Fruit fly (Drosophila melanogaster) whole organism, embryonic: ENCODE results near the gene RpL6.

ENCODE experiments used
- ATbp ChIP-seq: fragments of 200-800 bp; sonication (Bioruptor generic); optimal IDR thresholded peaks from 2 replicates; lab custom pipeline; 2017; ENCODE audit warnings: missing biosample characterization, mild to moderate bottlenecking, missing genetic modification characterization, missing genetic modification reagents
- Adf1 ChIP-seq: fragments of 200-800 bp; sonication (Bioruptor generic); IDR thresholded peaks from 2 replicates; pipeline ENCODE4 v1.3.6; 2022; ENCODE audit warnings: missing biosample characterization, missing genetic modification characterization
- Awh ChIP-seq: fragments of 200-800 bp; sonication (Bioruptor generic); IDR thresholded peaks from 2 replicates; pipeline ENCODE4, ENCODE4 v1.3.6; 2022; ENCODE audit warnings: missing biosample characterization, missing genetic modification characterization
- B-H1 ChIP-seq: fragments of 200-800 bp; sonication (Bioruptor generic); IDR thresholded peaks from 3 replicates; pipeline ENCODE4 v1.3.6; 2022; ENCODE audit warnings: missing biosample characterization, missing genetic modification characterization
- Blimp-1 ChIP-seq: fragments of 200-800 bp; sonication (Bioruptor generic); optimal IDR thresholded peaks from 3 replicates; lab custom pipeline; 2018; ENCODE audit warnings: missing biosample characterization, missing genetic modification characterization, mild to moderate bottlenecking, moderate library complexity, missing genetic modification reagents
- CG10654 ChIP-seq: fragments of 200-800 bp; sonication (Bioruptor generic); optimal IDR thresholded peaks from 2 replicates; lab custom pipeline; 2016; ENCODE audit warnings: missing biosample characterization, missing genetic modification characterization
- CG11247 ChIP-seq: fragments of 200-800 bp; sonication (Bioruptor generic); IDR thresholded peaks from 2 replicates; pipeline ENCODE4 v1.3.6; 2022; ENCODE audit warnings: missing biosample characterization, missing genetic modification characterization
- CG11695 ChIP-seq: fragments of 200-800 bp; sonication (Bioruptor generic); IDR thresholded peaks from 3 replicates; pipeline ENCODE4 v1.3.6; 2022; ENCODE audit warnings: missing biosample characterization, missing genetic modification characterization
- CG1233 ChIP-seq: fragments of 200-800 bp; sonication (Bioruptor generic); optimal IDR thresholded peaks from 4 replicates; lab custom pipeline; 2018; ENCODE audit warnings: missing biosample characterization, mild to moderate bottlenecking, missing genetic modification characterization
- CG15073 ChIP-seq: fragments of 200-800 bp; sonication (Bioruptor generic); optimal IDR thresholded peaks from 2 replicates; lab custom pipeline; 2016; ENCODE audit warnings: missing biosample characterization, missing genetic modification characterization
- CG1603 ChIP-seq: fragments of 200-800 bp; sonication (Bioruptor generic); optimal IDR thresholded peaks from 2 replicates; lab custom pipeline; 2019; ENCODE audit warnings: missing biosample characterization, mild to moderate bottlenecking, missing genetic modification characterization, moderate library complexity
- CG16863 ChIP-seq: fragments of 200-800 bp; sonication (Bioruptor generic); optimal IDR thresholded peaks from 3 replicates; lab custom pipeline; 2016; ENCODE audit warnings: missing biosample characterization, missing genetic modification characterization
- CG17328 ChIP-seq: fragments of 200-800 bp; sonication (Bioruptor generic); IDR thresholded peaks from 2 replicates; pipeline ENCODE4 v1.3.6; 2022; ENCODE audit warnings: missing biosample characterization, missing genetic modification characterization
- CG17361 ChIP-seq: fragments of 200-800 bp; sonication (Bioruptor generic); IDR thresholded peaks from 3 replicates; pipeline ENCODE4 v1.3.6; 2022; ENCODE audit warnings: missing biosample characterization, missing genetic modification characterization
- CG17802 ChIP-seq: fragments of 200-800 bp; sonication (Bioruptor generic); optimal IDR thresholded peaks from 2 replicates; lab custom pipeline; 2018; ENCODE audit warnings: missing biosample characterization, mild to moderate bottlenecking, missing genetic modification characterization, moderate library complexity
- CG17829 ChIP-seq: fragments of 200-800 bp; optimal IDR thresholded peaks from 2 replicates; lab custom pipeline; 2019; ENCODE audit warnings: missing biosample characterization, mild to moderate bottlenecking, missing genetic modification characterization, moderate library complexity
- CG4328 ChIP-seq: fragments of 200-800 bp; sonication (Bioruptor generic); optimal IDR thresholded peaks from 3 replicates; lab custom pipeline; 2017; ENCODE audit warnings: missing biosample characterization, missing genetic modification reagents, missing genetic modification characterization
- CG4424 ChIP-seq: fragments of 200-800 bp; sonication (Bioruptor generic); optimal IDR thresholded peaks from 3 replicates; lab custom pipeline; 2016; ENCODE audit warnings: missing biosample characterization, missing genetic modification characterization
- CG4707 ChIP-seq: fragments of 200-800 bp; sonication (Bioruptor generic); optimal IDR thresholded peaks from 2 replicates; lab custom pipeline; 2018; ENCODE audit warnings: missing biosample characterization, mild to moderate bottlenecking, missing genetic modification characterization, moderate library complexity
- CG5245 ChIP-seq: fragments of 200-800 bp; sonication (Bioruptor generic); optimal IDR thresholded peaks from 3 replicates; lab custom pipeline; 2016; ENCODE audit warnings: missing biosample characterization, missing genetic modification characterization
- CG7928 ChIP-seq: fragments of 200-800 bp; sonication (Bioruptor generic); optimal IDR thresholded peaks from 2 replicates; lab custom pipeline; 2017; ENCODE audit warnings: missing biosample characterization, mild to moderate bottlenecking, missing genetic modification characterization
- CG9876 ChIP-seq: fragments of 200-800 bp; sonication (Bioruptor generic); optimal IDR thresholded peaks from 2 replicates; lab custom pipeline; 2016; ENCODE audit warnings: missing biosample characterization, missing genetic modification characterization
- CoRest ChIP-seq: fragments of 200-800 bp; sonication (Bioruptor generic); optimal IDR thresholded peaks from 3 replicates; lab custom pipeline; 2018; ENCODE audit warnings: missing biosample characterization, mild to moderate bottlenecking, missing genetic modification characterization, moderate library complexity
- Dref ChIP-seq: fragments of 200-800 bp; sonication (Bioruptor generic); IDR thresholded peaks from 2 replicates; pipeline ENCODE4 v1.3.6; 2022; ENCODE audit warnings: missing biosample characterization, missing genetic modification characterization
- E2f1 ChIP-seq: fragments of 200-800 bp; sonication (Bioruptor generic); IDR thresholded peaks from 2 replicates; pipeline ENCODE4 v1.3.6; 2022; ENCODE audit warnings: missing biosample characterization, missing genetic modification characterization
- Gsc ChIP-seq: fragments of 200-800 bp; sonication (Bioruptor generic); IDR thresholded peaks from 2 replicates; pipeline ENCODE4 v1.3.6; 2022; ENCODE audit warnings: missing biosample characterization, missing genetic modification characterization
- NK7.1 ChIP-seq: fragments of 200-800 bp; sonication (Bioruptor generic); optimal IDR thresholded peaks from 3 replicates; lab custom pipeline; 2016; ENCODE audit warnings: missing biosample characterization, missing genetic modification characterization
- Pdp1 ChIP-seq, 2 experiments: fragments of 200-800 bp; sonication (Bioruptor generic); optimal IDR thresholded peaks; 3 replicates each; lab custom pipeline; 2016; ENCODE audit warnings: missing biosample characterization in 2 of 2, missing genetic modification characterization in 2 of 2, mild to moderate bottlenecking in 1 of 2, moderate library complexity in 1 of 2
- Xbp1 ChIP-seq: fragments of 200-800 bp; sonication (Bioruptor generic); optimal IDR thresholded peaks from 3 replicates; lab custom pipeline; 2016; ENCODE audit warnings: missing biosample characterization, mild to moderate bottlenecking, missing genetic modification characterization
- Xrp1 ChIP-seq: fragments of 200-800 bp; sonication (Bioruptor generic); IDR thresholded peaks from 2 replicates; pipeline ENCODE4 v1.3.6; 2022; ENCODE audit warnings: missing biosample characterization, missing genetic modification characterization
- btn ChIP-seq: fragments of 200-800 bp; sonication (Bioruptor generic); optimal IDR thresholded peaks from 2 replicates; lab custom pipeline; 2016; ENCODE audit warnings: missing biosample characterization, missing genetic modification characterization
- chif ChIP-seq, 2 experiments: fragments of 200-800 bp; sonication (Bioruptor generic); optimal IDR thresholded peaks; 3 replicates each; lab custom pipeline; 2016; ENCODE audit warnings: missing biosample characterization in 2 of 2, missing genetic modification characterization in 2 of 2
- chm ChIP-seq: fragments of 200-800 bp; sonication (Bioruptor generic); IDR thresholded peaks from 2 replicates; pipeline ENCODE4 v1.3.6; 2022; ENCODE audit warnings: missing biosample characterization, missing genetic modification characterization
- crc ChIP-seq: fragments of 200-800 bp; sonication (Bioruptor generic); optimal IDR thresholded peaks from 2 replicates; lab custom pipeline; 2016; ENCODE audit warnings: missing biosample characterization, missing genetic modification characterization
- ems ChIP-seq: fragments of 200-800 bp; sonication (Bioruptor generic); optimal IDR thresholded peaks from 3 replicates; lab custom pipeline; 2016; ENCODE audit warnings: missing biosample characterization, missing genetic modification characterization
- fd102C ChIP-seq: fragments of 200-800 bp; sonication (Bioruptor generic); optimal IDR thresholded peaks from 2 replicates; lab custom pipeline; 2018; ENCODE audit warnings: missing biosample characterization, mild to moderate bottlenecking, missing genetic modification characterization, moderate library complexity
- fd64A ChIP-seq: fragments of 200-800 bp; sonication (Bioruptor generic); optimal IDR thresholded peaks from 3 replicates; lab custom pipeline; 2018; ENCODE audit warnings: missing biosample characterization, mild to moderate bottlenecking, missing genetic modification characterization
- gem ChIP-seq: fragments of 200-800 bp; sonication (Bioruptor generic); optimal IDR thresholded peaks from 2 replicates; lab custom pipeline; 2019; ENCODE audit warnings: missing biosample characterization, mild to moderate bottlenecking, missing genetic modification characterization, moderate library complexity
- gfzf ChIP-seq: fragments of 200-800 bp; sonication (Bioruptor generic); optimal IDR thresholded peaks from 2 replicates; lab custom pipeline; 2016; ENCODE audit warnings: missing biosample characterization, mild to moderate bottlenecking, missing genetic modification characterization, moderate library complexity
- otp ChIP-seq: fragments of 200-800 bp; sonication (Bioruptor generic); IDR thresholded peaks from 3 replicates; pipeline ENCODE4, ENCODE4 v1.3.6; 2022; ENCODE audit warnings: missing biosample characterization, missing genetic modification characterization
- peb ChIP-seq: fragments of 200-800 bp; sonication (Bioruptor generic); IDR thresholded peaks from 2 replicates; pipeline ENCODE4 v1.3.6; 2022; ENCODE audit warnings: missing biosample characterization, missing genetic modification characterization
- prd ChIP-seq, 3 experiments: fragments of >200 bp in 2 of 3; fragments of 200-800 bp in 1 of 3; sonication (Bioruptor generic) in 1 of 3; optimal IDR thresholded peaks in 2 of 3; IDR thresholded peaks in 1 of 3; 2 replicates in 2 of 3; 3 replicates in 1 of 3; pipeline versions ENCODE4 v1.3.6 to Lab custom; 2017 to 2022; ENCODE audit warnings: missing biosample characterization in 1 of 3, missing genetic modification characterization in 1 of 3
- repo ChIP-seq: fragments of 200-800 bp; sonication (Bioruptor generic); optimal IDR thresholded peaks from 2 replicates; lab custom pipeline; 2016; ENCODE audit warnings: missing biosample characterization, missing genetic modification characterization
- salm ChIP-seq: fragments of 200-800 bp; sonication (Bioruptor generic); optimal IDR thresholded peaks from 2 replicates; lab custom pipeline; 2018; ENCODE audit warnings: missing biosample characterization, mild to moderate bottlenecking, missing genetic modification characterization
- sc ChIP-seq, 3 experiments: fragments of >200 bp in 2 of 3; fragments of 200-800 bp in 1 of 3; sonication (Bioruptor generic) in 1 of 3; optimal IDR thresholded peaks; 2 replicates in 2 of 3; 3 replicates in 1 of 3; lab custom pipeline; 2017; ENCODE audit warnings: mild to moderate bottlenecking in 1 of 3, missing biosample characterization in 1 of 3, missing genetic modification characterization in 1 of 3, missing genetic modification reagents in 1 of 3
- sens-2 ChIP-seq: fragments of 200-800 bp; sonication (Bioruptor generic); IDR thresholded peaks from 2 replicates; pipeline ENCODE4 v1.3.6; 2022; ENCODE audit warnings: missing biosample characterization, missing genetic modification characterization
- shn ChIP-seq: fragments of 200-800 bp; sonication (Bioruptor generic); optimal IDR thresholded peaks from 3 replicates; lab custom pipeline; 2016; ENCODE audit warnings: missing biosample characterization, missing genetic modification characterization
- tgo ChIP-seq: fragments of 200-800 bp; sonication (Bioruptor generic); IDR thresholded peaks from 3 replicates; pipeline ENCODE4 v1.3.6; 2022; ENCODE audit warnings: missing biosample characterization, missing genetic modification characterization
- tio ChIP-seq: fragments of 200-800 bp; sonication (Bioruptor generic); optimal IDR thresholded peaks from 2 replicates; lab custom pipeline; 2017; ENCODE audit warnings: missing biosample characterization, missing genetic modification characterization, inconsistent platforms

RpL6 gene

dm6 chr3R:31550910-31551309 lies 45.1 kb downstream of the RpL6 start (continued):
- TF ChIP-seq btn (GFP tag; lab: Kevin White, UChicago) (peak; percentile 36), gfzf (GFP tag; lab: Kevin White, UChicago) (no peak), repo (peak; percentile 7), CG16863 (peak; percentile 45), CG10654 (GFP tag; lab: Kevin White, UChicago) (peak; percentile 47), ems (GFP tag; lab: Kevin White, UChicago) (no peak), CoRest (tag; lab: Kevin White, UChicago) (peak; percentile 47), crc (GFP tag; lab: Kevin White, UChicago) (peak; percentile 28), Awh (GFP tag; lab: Robert Waterston, UW) (peak; percentile 67; the same call in 1 of the 2 replicates), Xbp1 (GFP tag; lab: Kevin White, UChicago) (no peak), gem (peak; percentile 71), CG1603 (tag; lab: Kevin White, UChicago) (peak; percentile 87), Blimp-1 (GFP tag; lab: Kevin White, UChicago) (peak; percentile 62), CG17361 (GFP tag; lab: Robert Waterston, UW) (peak; percentile 59; the same call in 2 of the 3 replicates), CG11695 (0 out of 3 replicates have a peak, but pooled peaks have one; percentile 21), CG17328 (peak; percentile 41; the same call in 1 of the 2 replicates), CG4424 (GFP tag; lab: Kevin White, UChicago) (peak; percentile 13), sc (optimal IDR thresholded peaks at IDR 0.05; lab: Kevin White, UChicago) (no peak), sc (GFP tag; optimal IDR thresholded peaks at IDR 0.05; lab: Kevin White, UChicago) (peak; percentile 65), CG1233 (GFP tag; lab: Kevin White, UChicago) (peak; percentile 82), CG17802 (tag; lab: Kevin White, UChicago) (peak; percentile 45), otp (GFP tag; lab: Robert Waterston, UW) (peak; percentile 72; the same call in 2 of the 3 replicates), fd102C (GFP tag; lab: Kevin White, UChicago) (peak; percentile 99), CG5245 (GFP tag; lab: Kevin White, UChicago) (peak; percentile 34), Gsc (no peak), Pdp1 (GFP tag; optimal IDR thresholded peaks at IDR 0.05; lab: Kevin White, UChicago) (peak in 1 of 2 experiments; percentile 48), tio (GFP tag; lab: Kevin White, UChicago) (peak; percentile 5), salm (tag; lab: Kevin White, UChicago) (peak; percentile 27), tgo (GFP tag; lab: Robert Waterston, UW) (no peak), fd64A (GFP tag; lab: Kevin White, UChicago) (peak; percentile 73), CG7928 (GFP tag; lab: Kevin White, UChicago) (no peak), CG4328 (GFP tag; lab: Kevin White, UChicago) (peak; percentile 39), CG4707 (GFP tag; lab: Kevin White, UChicago) (peak; percentile 76), peb (GFP tag; lab: Robert Waterston, UW) (0 out of 2 replicates have a peak, but pooled peaks have one; percentile 12), CG11247 (GFP tag; lab: Robert Waterston, UW) (no peak), chm (GFP tag; lab: Robert Waterston, UW) (peak; percentile 80; the same call in 1 of the 2 replicates), CG15073 (no peak), Xrp1 (GFP tag; lab: Robert Waterston, UW) (peak; percentile 90), NK7.1 (peak; percentile 32), Adf1 (GFP tag; lab: Robert Waterston, UW) (no peak), chif (GFP tag; optimal IDR thresholded peaks at IDR 0.05; lab: Kevin White, UChicago) (peak; percentile 14 to 62), B-H1 (no peak; the same call in 2 of the 3 replicates), CG17829 (peak; percentile 53), prd (optimal IDR thresholded peaks at IDR 0.05; lab: Kevin White, UChicago) (no peak), prd (GFP tag; IDR thresholded peaks at IDR 0.05; lab: Robert Waterston, UW) (peak; percentile 53; the same call in 2 of the 3 replicates), shn (no peak), sens-2 (peak; percentile 47; the same call in 1 of the 2 replicates), CG9876 (peak; percentile 10), E2f1 (GFP tag; lab: Robert Waterston, UW) (peak; percentile 27; the same call in 1 of the 2 replicates), ATbp (GFP tag; lab: Kevin White, UChicago) (peak; percentile 76), Dref (GFP tag; lab: Robert Waterston, UW) (no peak)
